Fruit fly (Drosophila melanogaster) whole organism, adult: Measurements from ENCODE around the gene S6k.
A peak's percentile ranks its signal among the peaks of the same experiment; 100 is the strongest.

Experiments used
- CG11617 ChIP-seq: fragments of 200-800 bp; sonication (Bioruptor generic); optimal IDR thresholded peaks from 2 replicates; lab custom pipeline; 2017; ENCODE audit warnings: mild to moderate bottlenecking, missing biosample characterization, missing genetic modification reagents, missing genetic modification characterization
- CG14711 ChIP-seq: fragments of 200-800 bp; sonication (Bioruptor generic); optimal IDR thresholded peaks from 2 replicates; lab custom pipeline; 2018; ENCODE audit warnings: missing biosample characterization, mild to moderate bottlenecking, missing genetic modification characterization, moderate library complexity
- CG1620 ChIP-seq: fragments of 200-800 bp; sonication (Bioruptor generic); optimal IDR thresholded peaks from 2 replicates; lab custom pipeline; 2016; ENCODE audit warnings: missing biosample characterization, missing genetic modification characterization
- CG5204 ChIP-seq: fragments of 200-800 bp; sonication (Bioruptor generic); optimal IDR thresholded peaks from 2 replicates; lab custom pipeline; 2016; ENCODE audit warnings: missing biosample characterization, missing genetic modification characterization
- Clk ChIP-seq: fragments of 200-800 bp; sonication (Bioruptor generic); optimal IDR thresholded peaks from 2 replicates; lab custom pipeline; 2017; ENCODE audit warnings: missing biosample characterization, missing genetic modification characterization
- Mnt ChIP-seq: fragments of 200-800 bp; sonication (Bioruptor generic); optimal IDR thresholded peaks from 2 replicates; lab custom pipeline; 2016; ENCODE audit warnings: missing biosample characterization, mild to moderate bottlenecking, missing genetic modification characterization
- cic ChIP-seq: fragments of 200-800 bp; sonication (Bioruptor generic); optimal IDR thresholded peaks from 2 replicates; lab custom pipeline; 2017; ENCODE audit warnings: missing biosample characterization, mild to moderate bottlenecking, missing genetic modification characterization, moderate library complexity
- cnc ChIP-seq, 2 experiments: fragments of >200 bp; optimal IDR thresholded peaks; 2 replicates each; lab custom pipeline; 2017
- tj ChIP-seq: fragments of 200-800 bp; sonication (Bioruptor generic); optimal IDR thresholded peaks from 3 replicates; lab custom pipeline; 2017; ENCODE audit warnings: missing biosample characterization, mild to moderate bottlenecking, missing genetic modification characterization, moderate library complexity
- toe ChIP-seq: fragments of 200-800 bp; sonication (Bioruptor generic); optimal IDR thresholded peaks from 2 replicates; lab custom pipeline; 2016; ENCODE audit warnings: missing biosample characterization, missing genetic modification characterization

DNA sequence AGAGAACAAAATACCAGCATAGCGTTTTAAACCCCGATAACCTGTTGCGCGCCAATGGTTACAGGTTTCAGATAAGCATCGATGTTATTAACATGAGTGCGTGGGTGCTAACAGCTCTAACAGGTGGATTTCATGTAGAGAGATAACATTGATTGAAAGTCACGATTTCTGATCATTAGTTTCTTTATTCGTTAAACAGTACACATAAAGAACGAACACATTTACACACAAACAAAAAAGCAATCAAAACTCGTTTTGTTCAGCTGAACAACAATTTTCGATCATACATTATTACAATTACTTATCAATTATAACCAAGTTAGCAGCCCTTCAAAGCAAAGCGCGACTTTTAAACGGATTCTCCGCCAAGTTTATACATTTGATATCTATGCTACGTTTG is 21.1 kb downstream of the S6k start:
- TF ChIP-seq cnc (optimal IDR thresholded peaks at IDR 0.05; lab: Kevin White, UChicago) (no peak), cic (no peak), Clk (GFP tag; lab: Kevin White, UChicago) (no peak), toe (no peak), tj (GFP tag; lab: Kevin White, UChicago) (no peak), CG5204 (GFP tag; lab: Kevin White, UChicago) (no peak), CG1620 (GFP tag; lab: Kevin White, UChicago) (no peak), CG14711 (tag; lab: Kevin White, UChicago) (peak; percentile 37), Mnt (no peak), CG11617 (GFP tag; lab: Kevin White, UChicago) (no peak)
